Fruit fly (Drosophila melanogaster): Measurements from ENCODE around the gene CG5111.

CG5111 gene

dm6 chr3R:25489116-25489515, 17.0 kb upstream of the CG5111 start (continued):
- TF ChIP-seq CG31388 (GFP tag; optimal IDR thresholded peaks at IDR 0.05), result no peak
- no peak for TF ChIP-seq nerfin-2 (GFP tag; IDR thresholded peaks at IDR 0.05; ENCODE audit: partially characterized antibody)
- TF ChIP-seq CG13123 (GFP tag; optimal IDR thresholded peaks at IDR 0.05), result no peak
- peak; percentile 72 for TF ChIP-seq lab (GFP tag; optimal IDR thresholded peaks at IDR 0.05)
- no peak for TF ChIP-seq CG13624 (GFP tag; optimal IDR thresholded peaks at IDR 0.05)
- no peak for TF ChIP-seq ewg (GFP tag; optimal IDR thresholded peaks at IDR 0.05)
- TF ChIP-seq Lpt (GFP tag; optimal IDR thresholded peaks at IDR 0.05), result no peak
- TF ChIP-seq CG3065 (GFP tag; optimal IDR thresholded peaks at IDR 0.05), result no peak
- no peak for TF ChIP-seq CG8765 (GFP tag; IDR thresholded peaks at IDR 0.05)
- TF ChIP-seq pita (GFP tag; optimal IDR thresholded peaks at IDR 0.05), result no peak
- TF ChIP-seq scrt (GFP tag; optimal IDR thresholded peaks at IDR 0.05), result peak; percentile 35
- no peak for TF ChIP-seq maf-S (GFP tag; optimal IDR thresholded peaks at IDR 0.05)
- no peak for TF ChIP-seq tna (GFP tag; IDR thresholded peaks at IDR 0.05; ENCODE audit: partially characterized antibody)
- no peak for TF ChIP-seq CG6791 (GFP tag; IDR thresholded peaks at IDR 0.05; ENCODE audit: partially characterized antibody)
- TF ChIP-seq zen2 (GFP tag; IDR thresholded peaks at IDR 0.05; ENCODE audit: partially characterized antibody), result no peak
- no peak for TF ChIP-seq insv (GFP tag; optimal IDR thresholded peaks at IDR 0.05)
- TF ChIP-seq fd64A (GFP tag; optimal IDR thresholded peaks at IDR 0.05), result peak; percentile 47
- TF ChIP-seq crc (GFP tag; optimal IDR thresholded peaks at IDR 0.05), result no peak
- TF ChIP-seq CG10209 (GFP tag; optimal IDR thresholded peaks at IDR 0.05), result no peak
- TF ChIP-seq CG2678 (tag; optimal IDR thresholded peaks at IDR 0.05), result peak; percentile 62
- 0 out of 2 replicates have a peak, but pooled peaks have one; percentile 15 for TF ChIP-seq CG11696 (GFP tag; IDR thresholded peaks at IDR 0.05)
- no peak for TF ChIP-seq CG6175 (GFP tag; IDR thresholded peaks at IDR 0.05)
- TF ChIP-seq kay (GFP tag; optimal IDR thresholded peaks at IDR 0.05), result peak; percentile 13
- TF ChIP-seq HLH3B (GFP tag; IDR thresholded peaks at IDR 0.05), result peak; percentile 52; the same call in 1 of the 2 replicates
- peak; percentile 69 for TF ChIP-seq CG14710 (tag; optimal IDR thresholded peaks at IDR 0.05)
- peak; percentile 59 for TF ChIP-seq tin (GFP tag; optimal IDR thresholded peaks at IDR 0.05)
- TF ChIP-seq cg (GFP tag; optimal IDR thresholded peaks at IDR 0.05), result no peak
- no peak; the same call in 1 of the 2 replicates for TF ChIP-seq dati (GFP tag; IDR thresholded peaks at IDR 0.05)
- TF ChIP-seq CG12744 (GFP tag; optimal IDR thresholded peaks at IDR 0.05), result no peak
- TF ChIP-seq h (optimal IDR thresholded peaks at IDR 0.05), result no peak
- no peak for TF ChIP-seq pho (GFP tag; optimal IDR thresholded peaks at IDR 0.05)
- no peak for TF ChIP-seq CG1792 (GFP tag; optimal IDR thresholded peaks at IDR 0.05)
- TF ChIP-seq CHES-1-like (GFP tag; optimal IDR thresholded peaks at IDR 0.05), result no peak
- TF ChIP-seq corto (GFP tag; optimal IDR thresholded peaks at IDR 0.05), result no peak
- peak; percentile 42 for TF ChIP-seq CG4424 (GFP tag; optimal IDR thresholded peaks at IDR 0.05)
- no peak for TF ChIP-seq MESR4 (GFP tag; optimal IDR thresholded peaks at IDR 0.05)
- no peak for TF ChIP-seq CG15073 (GFP tag; optimal IDR thresholded peaks at IDR 0.05)
- TF ChIP-seq Bdp1 (GFP tag; optimal IDR thresholded peaks at IDR 0.05), result no peak
- peak; percentile 48 for TF ChIP-seq grau (tag; optimal IDR thresholded peaks at IDR 0.05)
- TF ChIP-seq B-H1 (GFP tag; IDR thresholded peaks at IDR 0.05), result no peak
- peak; percentile 51 for TF ChIP-seq CG17385 (GFP tag; optimal IDR thresholded peaks at IDR 0.05)
- TF ChIP-seq CG33213 (GFP tag; optimal IDR thresholded peaks at IDR 0.05), result no peak
- TF ChIP-seq Ravus (GFP tag; IDR thresholded peaks at IDR 0.05), result no peak
- TF ChIP-seq Neu2 (GFP tag; optimal IDR thresholded peaks at IDR 0.05; ENCODE audit: borderline replicate concordance), result no peak
- TF ChIP-seq luna (GFP tag; optimal IDR thresholded peaks at IDR 0.05), result no peak
- TF ChIP-seq oc (tag; optimal IDR thresholded peaks at IDR 0.05), result no peak
- peak; percentile 30; the same call in 1 of the 3 replicates for TF ChIP-seq CG7357 (GFP tag; IDR thresholded peaks at IDR 0.05)
- TF ChIP-seq dmrt11E (tag; optimal IDR thresholded peaks at IDR 0.05), result peak; percentile 67
- no peak for TF ChIP-seq Ets97D (GFP tag; optimal IDR thresholded peaks at IDR 0.05)
- TF ChIP-seq knrl (GFP tag; IDR thresholded peaks at IDR 0.05; ENCODE audit: partially characterized antibody), result no peak
- TF ChIP-seq CG13287 (GFP tag; IDR thresholded peaks at IDR 0.05; ENCODE audit: partially characterized antibody), result no peak

Data from whole organism, embryonic.